Worm (Caenorhabditis elegans) whole organism, early embryonic: ENCODE measurements around the gene dpm-1.

Source experiments
- B0310.2 ChIP-seq: sonication (generic microtip); optimal IDR thresholded peaks from 2 replicates; lab custom pipeline; 2016; ENCODE audit warnings: mild to moderate bottlenecking, missing genetic modification characterization, missing compliant biosample characterization
- F13C5.2 ChIP-seq: sonication (generic microtip); optimal IDR thresholded peaks from 2 replicates; lab custom pipeline; 2017; ENCODE audit warnings: mild to moderate bottlenecking, missing genetic modification characterization, inconsistent platforms, missing compliant biosample characterization
- aly-1 ChIP-seq: sonication (generic microtip); optimal IDR thresholded peaks from 2 replicates; lab custom pipeline; 2016; ENCODE audit warnings: missing genetic modification characterization, missing compliant biosample characterization
- ama-1 ChIP-seq: fragments of 150-350 bp; optimal IDR thresholded peaks from 2 replicates; lab custom pipeline; 2014
- ceh-13 ChIP-seq: fragments of 200-800 bp; sonication (Bioruptor generic); optimal IDR thresholded peaks from 2 replicates; lab custom pipeline; 2018; ENCODE audit warnings: mild to moderate bottlenecking, missing genetic modification characterization, missing compliant biosample characterization
- ceh-36 ChIP-seq: sonication (generic microtip); optimal IDR thresholded peaks from 2 replicates; lab custom pipeline; 2016; ENCODE audit warnings: missing genetic modification characterization, inconsistent platforms, missing compliant biosample characterization
- ets-7 ChIP-seq: sonication (generic microtip); optimal IDR thresholded peaks from 2 replicates; lab custom pipeline; 2016; ENCODE audit warnings: missing genotype, missing genetic modification characterization, missing compliant biosample characterization
- flt-1 ChIP-seq: fragments of 200-800 bp; sonication (Bioruptor generic); IDR thresholded peaks from 2 replicates; pipeline ENCODE4 v1.3.6; 2022; ENCODE audit warnings: missing genetic modification characterization, missing compliant biosample characterization
- hmbx-1 ChIP-seq: sonication (generic microtip); optimal IDR thresholded peaks from 2 replicates; lab custom pipeline; 2016; ENCODE audit warnings: mild to moderate bottlenecking, missing genetic modification characterization, missing compliant biosample characterization
- hmg-4 ChIP-seq: fragments of 200-800 bp; sonication (Bioruptor generic); optimal IDR thresholded peaks from 2 replicates; lab custom pipeline; 2018; ENCODE audit warnings: mild to moderate bottlenecking, missing genetic modification characterization, missing compliant biosample characterization
- hnd-1 ChIP-seq: sonication (generic microtip); optimal IDR thresholded peaks from 2 replicates; lab custom pipeline; 2016; ENCODE audit warnings: missing genetic modification characterization, missing compliant biosample characterization
- pes-1 ChIP-seq: fragments of 200-800 bp; sonication (Bioruptor generic); IDR thresholded peaks from 2 replicates; pipeline ENCODE4 v1.3.6; 2022; ENCODE audit warnings: missing genetic modification reagents, missing genetic modification characterization, missing compliant biosample characterization
- scrt-1 ChIP-seq: fragments of 200-800 bp; sonication (Bioruptor generic); IDR thresholded peaks from 2 replicates; pipeline ENCODE4 v1.3.6; 2022; ENCODE audit warnings: missing genetic modification characterization, missing compliant biosample characterization
- sea-1 ChIP-seq: fragments of 200-800 bp; sonication (Bioruptor generic); conservative IDR thresholded peaks from 2 replicates; pipeline ENCODE4 v1.3.6; 2022; ENCODE audit warnings: missing genetic modification characterization, missing compliant biosample characterization
- tbx-11 ChIP-seq: fragments of 200-800 bp; sonication (Bioruptor generic); IDR thresholded peaks from 2 replicates; pipeline ENCODE4 v1.3.6; 2022; ENCODE audit warnings: missing genetic modification characterization, missing compliant biosample characterization
- tbx-37 ChIP-seq: fragments of 200-800 bp; sonication (Bioruptor generic); conservative IDR thresholded peaks from 2 replicates; pipeline ENCODE4 v1.3.6; 2022; ENCODE audit warnings: missing genetic modification reagents, missing genetic modification characterization, missing compliant biosample characterization
- tra-4 ChIP-seq: sonication (generic microtip); optimal IDR thresholded peaks from 2 replicates; lab custom pipeline; 2017; ENCODE audit warnings: missing genetic modification characterization, missing compliant biosample characterization

The dpm-1 gene

ce11 chrIV:440509-440908 is 5.0 kb upstream of the dpm-1 start, which contains the start of gene hum-8:
TSS of gene hum-8 (minus strand) at chrIV:440554.
- no peak for TF ChIP-seq ceh-36
- TF ChIP-seq B0310.2 (tag; lab: Kevin White, UChicago): no peak
- no peak for TF ChIP-seq hnd-1 (tag; lab: Kevin White, UChicago)
- no peak for TF ChIP-seq ets-7 (tag; lab: Kevin White, UChicago)
- TF ChIP-seq flt-1 (GFP tag; lab: Robert Waterston, UW): no peak
- no peak for TF ChIP-seq tbx-37 (GFP tag; lab: Robert Waterston, UW)
- TF ChIP-seq scrt-1 (GFP tag; lab: Robert Waterston, UW): no peak
- no peak for TF ChIP-seq ama-1
- no peak for TF ChIP-seq ceh-13 (GFP tag; lab: Kevin White, UChicago)
- no peak for TF ChIP-seq pes-1 (GFP tag; lab: Robert Waterston, UW)

- TF ChIP-seq ets-7 (tag; lab: Kevin White, UChicago) (no peak), B0310.2 (tag; lab: Kevin White, UChicago) (no peak), F13C5.2 (tag; lab: Kevin White, UChicago) (peak; percentile 72), ama-1 (no peak), tra-4 (no peak), pes-1 (GFP tag; lab: Robert Waterston, UW) (0 out of 2 replicates have a peak, but pooled peaks have one; percentile 26)
These were observed 1.9 kb upstream of the dpm-1 start, which contains the start of gene mrpl-55 for ce11 chrIV:443622-444021. TSS of gene mrpl-55 (plus strand) at chrIV:443985.

DNA sequence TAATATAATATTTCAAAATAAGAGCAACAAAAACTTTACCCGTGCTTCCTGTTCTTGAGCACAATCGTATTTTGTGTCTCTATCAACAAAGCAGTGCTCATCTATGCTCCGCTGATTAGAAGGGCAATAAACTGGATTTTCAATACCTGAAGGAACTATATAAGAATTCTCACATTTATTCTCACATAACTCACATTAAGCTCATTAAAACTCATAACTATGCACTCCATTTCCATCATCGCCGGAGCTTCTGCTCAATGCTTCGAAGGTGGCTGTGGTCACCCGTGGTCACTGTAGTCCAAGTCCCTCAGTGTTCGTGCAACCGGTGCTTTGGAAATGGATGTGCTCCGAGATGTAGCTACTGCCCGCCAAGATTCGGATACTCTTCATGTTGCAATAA is 9.3 kb downstream of the dpm-1 start, which contains the start of the genes Y66H1A.8 and M04G7.5:
Gene Y66H1A.8 (minus strand): TSS at position 101 of the 400 bp plus-strand sequence.
Gene M04G7.5 (plus strand): TSS at position 258 of the 400 bp plus-strand sequence.
- TF ChIP-seq aly-1 (tag; lab: Kevin White, UChicago) (no peak), B0310.2 (tag; lab: Kevin White, UChicago) (no peak), ama-1 (no peak), ceh-36 (no peak), hmg-4 (GFP tag; lab: Kevin White, UChicago) (no peak), tra-4 (no peak), pes-1 (GFP tag; lab: Robert Waterston, UW) (no peak), tbx-37 (GFP tag; lab: Robert Waterston, UW) (no peak), F13C5.2 (tag; lab: Kevin White, UChicago) (no peak), scrt-1 (GFP tag; lab: Robert Waterston, UW) (no peak), hmbx-1 (tag; lab: Kevin White, UChicago) (no peak), hnd-1 (tag; lab: Kevin White, UChicago) (no peak), ets-7 (tag; lab: Kevin White, UChicago) (no peak), tbx-11 (GFP tag; lab: Robert Waterston, UW) (no peak), flt-1 (GFP tag; lab: Robert Waterston, UW) (no peak), sea-1 (GFP tag; lab: Robert Waterston, UW) (no peak)

ce11 chrIV:455484-455883 is 10.0 kb downstream of the dpm-1 start, which contains the start of gene M04G7.1:
TSS of gene M04G7.1 (plus strand) at chrIV:455784.
- TF ChIP-seq F13C5.2 (tag; lab: Kevin White, UChicago) (no peak), B0310.2 (tag; lab: Kevin White, UChicago) (no peak), tbx-11 (GFP tag; lab: Robert Waterston, UW) (no peak), tra-4 (no peak), hnd-1 (tag; lab: Kevin White, UChicago) (no peak), ets-7 (tag; lab: Kevin White, UChicago) (no peak), hmbx-1 (tag; lab: Kevin White, UChicago) (no peak), ceh-13 (GFP tag; lab: Kevin White, UChicago) (no peak), ceh-36 (no peak), ama-1 (no peak), tbx-37 (GFP tag; lab: Robert Waterston, UW) (no peak), pes-1 (GFP tag; lab: Robert Waterston, UW) (no peak)

DNA sequence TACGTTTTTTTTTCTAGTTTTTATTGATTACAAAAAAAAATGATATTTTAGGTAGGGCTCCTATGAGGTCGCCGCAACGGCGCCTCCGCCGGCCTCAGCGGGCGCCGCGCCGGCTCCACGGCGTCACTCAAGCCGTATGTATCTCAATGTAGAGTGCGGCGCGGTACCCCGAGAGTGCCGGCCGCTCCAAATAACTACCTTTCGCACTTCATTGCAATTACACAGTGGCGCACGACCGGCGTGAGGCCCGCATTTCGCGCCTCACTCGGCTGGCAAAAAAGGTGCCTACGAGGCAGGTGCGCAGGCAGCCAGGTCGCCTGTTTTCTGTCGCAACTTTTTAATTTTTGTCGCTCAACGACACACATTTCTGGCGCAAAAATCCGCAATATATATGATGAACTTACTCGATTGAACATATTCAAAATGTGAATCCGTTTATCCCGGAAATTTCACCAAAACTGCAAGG is 15.2 kb downstream of the dpm-1 start, which contains the start of gene M04G7.2:
Gene M04G7.2 (minus strand): TSS at position 416 of the 466 bp plus-strand sequence.
- TF ChIP-seq tbx-37 (GFP tag; lab: Robert Waterston, UW) (no peak), B0310.2 (tag; lab: Kevin White, UChicago) (no peak), ceh-36 (no peak), ceh-13 (GFP tag; lab: Kevin White, UChicago) (no peak), scrt-1 (GFP tag; lab: Robert Waterston, UW) (no peak), aly-1 (tag; lab: Kevin White, UChicago) (no peak), hmbx-1 (tag; lab: Kevin White, UChicago) (no peak), flt-1 (GFP tag; lab: Robert Waterston, UW) (no peak), F13C5.2 (tag; lab: Kevin White, UChicago) (no peak), tra-4 (no peak), ets-7 (tag; lab: Kevin White, UChicago) (no peak), sea-1 (GFP tag; lab: Robert Waterston, UW) (no peak), hnd-1 (tag; lab: Kevin White, UChicago) (no peak), pes-1 (GFP tag; lab: Robert Waterston, UW) (no peak)

DNA sequence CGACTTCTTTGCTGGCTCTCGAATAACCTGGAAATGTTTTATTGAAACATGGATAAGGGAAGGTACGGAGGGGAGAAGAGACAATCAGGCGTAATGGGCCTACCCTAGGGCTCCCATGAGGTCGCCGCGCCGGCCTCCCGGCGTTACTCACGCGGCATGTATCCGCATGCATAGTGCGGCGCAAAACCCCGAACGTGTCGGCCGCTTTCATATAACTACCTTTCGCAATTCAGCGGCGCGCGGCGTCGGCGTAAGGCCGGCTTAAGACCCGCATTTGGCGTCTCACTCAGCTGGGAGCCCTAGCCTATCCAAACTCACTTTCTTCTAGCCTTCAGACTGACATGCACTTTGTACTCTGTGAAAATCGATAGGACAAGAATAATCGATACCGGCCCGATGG is 16.6 kb downstream of the dpm-1 start:
- TF ChIP-seq F13C5.2 (tag; lab: Kevin White, UChicago) (no peak), B0310.2 (tag; lab: Kevin White, UChicago) (no peak), ama-1 (no peak), ceh-13 (GFP tag; lab: Kevin White, UChicago) (no peak), sea-1 (GFP tag; lab: Robert Waterston, UW) (no peak), ets-7 (tag; lab: Kevin White, UChicago) (no peak), ceh-36 (no peak)

- TF ChIP-seq flt-1 (GFP tag; lab: Robert Waterston, UW) (no peak), F13C5.2 (tag; lab: Kevin White, UChicago) (no peak), tbx-37 (GFP tag; lab: Robert Waterston, UW) (no peak), B0310.2 (tag; lab: Kevin White, UChicago) (no peak), ama-1 (no peak), hmbx-1 (tag; lab: Kevin White, UChicago) (no peak), sea-1 (GFP tag; lab: Robert Waterston, UW) (no peak), scrt-1 (GFP tag; lab: Robert Waterston, UW) (no peak), ceh-36 (no peak), ets-7 (tag; lab: Kevin White, UChicago) (no peak), pes-1 (GFP tag; lab: Robert Waterston, UW) (no peak)
These were observed 21.1 kb downstream of the dpm-1 start for ce11 chrIV:466569-466968.
